Worm (Caenorhabditis elegans) whole organism, young adult: ENCODE measurements around the gene tag-343.

Experiments used
- C06A6.2 ChIP-seq: fragments of 200-800 bp; sonication (Bioruptor generic); conservative IDR thresholded peaks from 2 replicates; pipeline ENCODE4 v1.3.6; 2022; ENCODE audit warnings: missing genetic modification characterization, missing compliant biosample characterization
- C17E4.6 ChIP-seq: fragments of 200-800 bp; sonication (Bioruptor generic); IDR thresholded peaks from 2 replicates; pipeline ENCODE4 v1.3.6; 2022; ENCODE audit warnings: missing genetic modification reagents, missing genetic modification characterization, missing compliant biosample characterization
- D2030.7 ChIP-seq: fragments of 200-800 bp; sonication (Bioruptor generic); IDR thresholded peaks from 2 replicates; pipeline ENCODE4 v1.3.6; 2022; ENCODE audit warnings: missing genetic modification reagents, missing genetic modification characterization, missing compliant biosample characterization
- F23B12.7 ChIP-seq: sonication (generic microtip); optimal IDR thresholded peaks from 2 replicates; lab custom pipeline; 2017; ENCODE audit warnings: missing genetic modification characterization, mild to moderate bottlenecking, missing compliant biosample characterization, antibody characterized with exemption, moderate library complexity; ENCODE audit not compliant: insufficient read depth
- F55B11.4 ChIP-seq: sonication (generic microtip); optimal IDR thresholded peaks from 2 replicates; lab custom pipeline; 2016; ENCODE audit warnings: missing compliant biosample characterization, missing genetic modification characterization, borderline replicate concordance; ENCODE audit not compliant: insufficient read depth
- F57A8.1 ChIP-seq: fragments of 200-800 bp; sonication (Bioruptor generic); optimal IDR thresholded peaks from 2 replicates; lab custom pipeline; 2018; ENCODE audit warnings: mild to moderate bottlenecking, missing genetic modification characterization, moderate library complexity, missing compliant biosample characterization
- K11D2.4 ChIP-seq: fragments of 200-800 bp; sonication (Bioruptor generic); IDR thresholded peaks from 2 replicates; pipeline ENCODE4 v1.3.6; 2022; ENCODE audit warnings: missing genetic modification reagents, missing genetic modification characterization, missing compliant biosample characterization
- Y53G8AR.9 ChIP-seq: fragments of 200-800 bp; sonication (Bioruptor generic); conservative IDR thresholded peaks from 2 replicates; pipeline ENCODE4 v1.3.6; 2022; ENCODE audit warnings: missing genetic modification reagents, missing genetic modification characterization, missing compliant biosample characterization
- Y67H2A.10 ChIP-seq: fragments of 200-800 bp; sonication (Bioruptor generic); conservative IDR thresholded peaks from 2 replicates; pipeline ENCODE4 v1.3.6; 2022; ENCODE audit warnings: missing genetic modification reagents, missing genetic modification characterization, missing compliant biosample characterization
- ZK185.1 ChIP-seq: sonication (generic microtip); optimal IDR thresholded peaks from 2 replicates; lab custom pipeline; 2016; ENCODE audit warnings: mild to moderate bottlenecking, missing genetic modification characterization, missing compliant biosample characterization; ENCODE audit not compliant: poor library complexity, severe bottlenecking
- akir-1 ChIP-seq: fragments of 200-800 bp; sonication (Bioruptor generic); optimal IDR thresholded peaks from 2 replicates; lab custom pipeline; 2018; ENCODE audit warnings: mild to moderate bottlenecking, missing genetic modification characterization, moderate library complexity, missing compliant biosample characterization
- athp-1 ChIP-seq: sonication (generic microtip); optimal IDR thresholded peaks from 2 replicates; lab custom pipeline; 2017; ENCODE audit warnings: mild to moderate bottlenecking, missing genetic modification characterization, missing compliant biosample characterization
- attf-3 ChIP-seq: fragments of 200-800 bp; sonication (Bioruptor generic); conservative IDR thresholded peaks from 2 replicates; pipeline ENCODE4 v1.3.6; 2022; ENCODE audit warnings: missing genetic modification reagents, missing genetic modification characterization, missing compliant biosample characterization
- attf-5 ChIP-seq: fragments of 200-800 bp; sonication (Bioruptor generic); optimal IDR thresholded peaks from 2 replicates; lab custom pipeline; 2018; ENCODE audit warnings: mild to moderate bottlenecking, missing genetic modification characterization, missing compliant biosample characterization
- cebp-1 ChIP-seq, 2 experiments: fragments of 200-800 bp in 1 of 2; sonication (Bioruptor generic) in 1 of 2; sonication (generic microtip) in 1 of 2; IDR thresholded peaks in 1 of 2; optimal IDR thresholded peaks in 1 of 2; 2 replicates each; pipeline versions ENCODE4 v1.3.6 to Lab custom; 2017 to 2022; ENCODE audit warnings: missing compliant biosample characterization in 2 of 2, missing genetic modification characterization in 2 of 2, mild to moderate bottlenecking in 1 of 2, missing genetic modification reagents in 1 of 2, moderate library complexity in 1 of 2
- chd-7 ChIP-seq: sonication (generic microtip); optimal IDR thresholded peaks from 2 replicates; lab custom pipeline; 2016; ENCODE audit warnings: mild to moderate bottlenecking, missing genetic modification characterization, moderate library complexity, missing compliant biosample characterization
- dox-1 ChIP-seq: fragments of 200-800 bp; sonication (Bioruptor generic); IDR thresholded peaks from 2 replicates; pipeline ENCODE4 v1.3.6; 2022; ENCODE audit warnings: missing genetic modification reagents, missing genetic modification characterization, missing compliant biosample characterization
- dpff-1 ChIP-seq: sonication (generic microtip); optimal IDR thresholded peaks from 2 replicates; lab custom pipeline; 2017; ENCODE audit warnings: mild to moderate bottlenecking, missing genetic modification characterization, missing compliant biosample characterization
- ets-4 ChIP-seq: fragments of 200-800 bp; sonication (Bioruptor generic); optimal IDR thresholded peaks from 2 replicates; lab custom pipeline; 2018; ENCODE audit warnings: mild to moderate bottlenecking, missing genetic modification characterization, missing compliant biosample characterization
- hlh-26 ChIP-seq: fragments of 200-800 bp; sonication (Bioruptor generic); conservative IDR thresholded peaks from 2 replicates; pipeline ENCODE4 v1.3.6; 2022; ENCODE audit warnings: missing genetic modification reagents, missing genetic modification characterization, missing compliant biosample characterization
- hmg-1.2 ChIP-seq: fragments of 200-800 bp; sonication (Bioruptor generic); IDR thresholded peaks from 2 replicates; pipeline ENCODE4 v1.3.6; 2022; ENCODE audit warnings: missing genetic modification reagents, missing genetic modification characterization, missing compliant biosample characterization
- hrde-1 ChIP-seq: sonication (generic microtip); optimal IDR thresholded peaks from 2 replicates; lab custom pipeline; 2016; ENCODE audit warnings: missing genetic modification characterization, mild to moderate bottlenecking, missing compliant biosample characterization, moderate library complexity, missing genotype, missing genetic modification reagents, borderline replicate concordance
- let-607 ChIP-seq, 2 experiments: fragments of 200-800 bp in 1 of 2; sonication (Bioruptor generic) in 1 of 2; sonication (generic microtip) in 1 of 2; optimal IDR thresholded peaks; 2 replicates each; lab custom pipeline; 2016 to 2018; ENCODE audit warnings: mild to moderate bottlenecking in 2 of 2, missing compliant biosample characterization in 2 of 2, missing genetic modification characterization in 2 of 2, moderate library complexity in 2 of 2, missing genotype in 1 of 2
- lin-35 ChIP-seq, 3 experiments: fragments of 150-350 bp in 2 of 3; sonication (generic microtip) in 1 of 3; optimal IDR thresholded peaks; 2 replicates each; lab custom pipeline; 2014 to 2018; ENCODE audit warnings: missing biosample characterization in 3 of 3, missing genetic modification characterization in 3 of 3, missing genetic modification reagents in 3 of 3
- lin-54 ChIP-seq: fragments of 200-800 bp; sonication (Bioruptor generic); optimal IDR thresholded peaks from 2 replicates; lab custom pipeline; 2018; ENCODE audit warnings: mild to moderate bottlenecking, missing genetic modification characterization, missing compliant biosample characterization
- madf-10 ChIP-seq: sonication (generic microtip); optimal IDR thresholded peaks from 2 replicates; lab custom pipeline; 2016; ENCODE audit warnings: mild to moderate bottlenecking, missing genetic modification characterization, missing compliant biosample characterization
- mcd-1 ChIP-seq: fragments of 200-800 bp; sonication (Bioruptor generic); IDR thresholded peaks from 2 replicates; pipeline ENCODE4 v1.3.6; 2022; ENCODE audit warnings: missing genetic modification reagents, missing genetic modification characterization, missing compliant biosample characterization
- nhr-179 ChIP-seq: sonication (generic microtip); optimal IDR thresholded peaks from 2 replicates; lab custom pipeline; 2016; ENCODE audit warnings: mild to moderate bottlenecking, missing genetic modification characterization, missing compliant biosample characterization
- nhr-27 ChIP-seq: fragments of 200-800 bp; sonication (Bioruptor generic); optimal IDR thresholded peaks from 2 replicates; lab custom pipeline; 2018; ENCODE audit warnings: mild to moderate bottlenecking, missing genetic modification characterization, moderate library complexity, missing compliant biosample characterization
- nhr-80 ChIP-seq: sonication (generic microtip); optimal IDR thresholded peaks from 2 replicates; lab custom pipeline; 2016; ENCODE audit warnings: missing genetic modification characterization, missing compliant biosample characterization
- nhr-90 ChIP-seq: sonication (generic microtip); optimal IDR thresholded peaks from 2 replicates; lab custom pipeline; 2016; ENCODE audit warnings: missing genotype, mild to moderate bottlenecking, missing genetic modification characterization, missing compliant biosample characterization
- pha-4 ChIP-seq: fragments of 150-350 bp; sonication (generic microtip); optimal IDR thresholded peaks from 2 replicates; lab custom pipeline; 2014; ENCODE audit warnings: missing biosample characterization, missing genetic modification reagents, missing genetic modification characterization
- snpc-1.3 ChIP-seq: sonication (generic microtip); optimal IDR thresholded peaks from 2 replicates; lab custom pipeline; 2017; ENCODE audit warnings: missing genetic modification characterization, mild to moderate bottlenecking, missing compliant biosample characterization, antibody characterized with exemption, moderate library complexity, missing genotype, missing genetic modification reagents; ENCODE audit not compliant: insufficient read depth
- snpc-4 ChIP-seq, 5 experiments: fragments of 150-350 bp in 1 of 5; sonication (generic microtip) in 4 of 5; optimal IDR thresholded peaks; 2 replicates each; lab custom pipeline; 2014 to 2018; ENCODE audit warnings: missing genetic modification characterization in 5 of 5, missing biosample characterization in 3 of 5, antibody characterized with exemption in 2 of 5, mild to moderate bottlenecking in 2 of 5, missing compliant biosample characterization in 2 of 5, missing genotype in 2 of 5, moderate library complexity in 2 of 5, missing genetic modification reagents in 1 of 5
- tbp1 ChIP-seq: fragments of 200-800 bp; sonication (Bioruptor generic); optimal IDR thresholded peaks from 2 replicates; lab custom pipeline; 2018; ENCODE audit warnings: mild to moderate bottlenecking, missing genetic modification characterization, missing compliant biosample characterization
- tbx-9 ChIP-seq: sonication (generic microtip); optimal IDR thresholded peaks from 2 replicates; lab custom pipeline; 2016; ENCODE audit warnings: borderline replicate concordance, missing genetic modification characterization, inconsistent platforms, missing compliant biosample characterization
- unc-130 ChIP-seq: sonication (generic microtip); optimal IDR thresholded peaks from 2 replicates; lab custom pipeline; 2016; ENCODE audit warnings: missing genetic modification reagents, missing genetic modification characterization, missing compliant biosample characterization
- unc-62 ChIP-seq: fragments of 150-350 bp; optimal IDR thresholded peaks from 2 replicates; lab custom pipeline; 2014; ENCODE audit warnings: missing biosample characterization, missing genetic modification reagents, missing genetic modification characterization
- zim-3 ChIP-seq: sonication (generic microtip); optimal IDR thresholded peaks from 2 replicates; lab custom pipeline; 2017; ENCODE audit warnings: mild to moderate bottlenecking, missing genetic modification characterization, moderate library complexity, missing compliant biosample characterization
- ztf-18 ChIP-seq: sonication (generic microtip); optimal IDR thresholded peaks from 2 replicates; lab custom pipeline; 2016; ENCODE audit warnings: missing genotype, mild to moderate bottlenecking, missing genetic modification characterization, missing compliant biosample characterization
- ztf-3 ChIP-seq: fragments of 200-800 bp; sonication (Bioruptor generic); optimal IDR thresholded peaks from 2 replicates; lab custom pipeline; 2018; ENCODE audit warnings: mild to moderate bottlenecking, missing genetic modification characterization, missing compliant biosample characterization
- ztf-6 ChIP-seq: fragments of 200-800 bp; sonication (Bioruptor generic); IDR thresholded peaks from 2 replicates; pipeline ENCODE4 v1.3.6; 2022; ENCODE audit warnings: missing genetic modification reagents, missing genetic modification characterization, missing compliant biosample characterization

The tag-343 gene

DNA sequence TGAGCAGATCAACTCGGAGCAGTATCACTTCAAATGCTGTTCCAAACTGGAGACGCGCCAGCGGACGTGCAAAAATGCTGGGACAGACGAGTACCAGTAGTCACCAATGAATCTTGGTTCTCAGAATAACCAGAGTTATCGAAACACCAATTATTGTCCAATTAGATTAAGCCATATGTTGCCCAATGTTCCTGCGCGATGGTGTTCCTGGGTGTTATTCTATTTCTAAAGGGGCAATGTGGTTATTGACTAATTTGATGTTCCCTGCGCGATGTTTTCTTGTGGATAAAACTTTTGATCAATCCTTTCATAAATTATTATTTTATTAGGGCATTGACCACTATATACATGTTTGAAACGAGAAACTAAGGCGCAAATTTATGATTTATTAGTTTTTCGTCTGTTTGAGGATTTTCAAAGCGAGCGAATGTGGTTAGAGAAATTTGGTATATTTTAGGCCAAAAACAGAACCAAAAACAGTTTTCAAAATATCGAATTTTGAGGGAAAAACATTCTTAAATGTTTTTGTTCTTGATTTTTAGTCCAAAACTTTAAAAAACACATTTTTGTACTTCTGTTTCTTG, 7.5 kb upstream of the tag-343 start (continued):
- TF ChIP-seq nhr-27 (tag; lab: Kevin White, UChicago) = peak; percentile 55
- TF ChIP-seq K11D2.4 = peak; percentile 99
- no peak for TF ChIP-seq tbx-9 (tag; lab: Kevin White, UChicago)
- peak in 2 of 3 experiments; percentile 85 to 97 for TF ChIP-seq lin-35 (GFP tag; optimal IDR thresholded peaks at IDR 0.05; lab: Kevin White, UChicago)
- peak; percentile 67 for TF ChIP-seq ztf-18 (tag; lab: Kevin White, UChicago)
- TF ChIP-seq athp-1 (tag; lab: Kevin White, UChicago) = no peak
- TF ChIP-seq nhr-179 = peak; percentile 83
- peak; percentile 53 for TF ChIP-seq dpff-1 (tag; lab: Kevin White, UChicago)
- TF ChIP-seq zim-3 = peak; percentile 35
- no peak for TF ChIP-seq D2030.7 (GFP tag; lab: Robert Waterston, UW)
- TF ChIP-seq F57A8.1 (GFP tag; lab: Kevin White, UChicago) = peak; percentile 66
- peak; percentile 95 for TF ChIP-seq madf-10 (tag; lab: Kevin White, UChicago)
- TF ChIP-seq ztf-3 = peak; percentile 84
- peak; percentile 9 for TF ChIP-seq hrde-1
- TF ChIP-seq dox-1 (GFP tag; lab: Robert Waterston, UW) = peak; percentile 97
- peak; percentile 62 for TF ChIP-seq ets-4 (GFP tag; lab: Kevin White, UChicago)
- no peak for TF ChIP-seq snpc-4 (GFP tag; optimal IDR thresholded peaks at IDR 0.05; lab: Kevin White, UChicago)
- peak; percentile 58 to 89 (median 86) for TF ChIP-seq snpc-4 (tag; optimal IDR thresholded peaks at IDR 0.05; lab: Kevin White, UChicago)
- peak; percentile 90 for TF ChIP-seq ztf-6 (GFP tag; lab: Robert Waterston, UW)
- TF ChIP-seq akir-1 (GFP tag; lab: Kevin White, UChicago) = peak; percentile 83
- peak; percentile 96 for TF ChIP-seq F23B12.7 (tag; lab: Kevin White, UChicago)
- peak; percentile 51; the same call in 1 of the 2 replicates for TF ChIP-seq Y67H2A.10
- peak; percentile 94 for TF ChIP-seq C06A6.2 (GFP tag; lab: Robert Waterston, UW)
- TF ChIP-seq hmg-1.2 (GFP tag; lab: Robert Waterston, UW) = peak; percentile 87
- peak; percentile 83 for TF ChIP-seq nhr-90 (tag; lab: Kevin White, UChicago)
- peak; percentile 99 for TF ChIP-seq ZK185.1 (tag; lab: Kevin White, UChicago)
- TF ChIP-seq snpc-1.3 (tag; lab: Kevin White, UChicago) = no peak
- TF ChIP-seq tbp1 = peak; percentile 80
- TF ChIP-seq attf-3 = peak; percentile 63
- TF ChIP-seq hlh-26 = no peak
- peak; percentile 60; the same call in 1 of the 2 replicates for TF ChIP-seq C17E4.6 (GFP tag; lab: Robert Waterston, UW)

DNA sequence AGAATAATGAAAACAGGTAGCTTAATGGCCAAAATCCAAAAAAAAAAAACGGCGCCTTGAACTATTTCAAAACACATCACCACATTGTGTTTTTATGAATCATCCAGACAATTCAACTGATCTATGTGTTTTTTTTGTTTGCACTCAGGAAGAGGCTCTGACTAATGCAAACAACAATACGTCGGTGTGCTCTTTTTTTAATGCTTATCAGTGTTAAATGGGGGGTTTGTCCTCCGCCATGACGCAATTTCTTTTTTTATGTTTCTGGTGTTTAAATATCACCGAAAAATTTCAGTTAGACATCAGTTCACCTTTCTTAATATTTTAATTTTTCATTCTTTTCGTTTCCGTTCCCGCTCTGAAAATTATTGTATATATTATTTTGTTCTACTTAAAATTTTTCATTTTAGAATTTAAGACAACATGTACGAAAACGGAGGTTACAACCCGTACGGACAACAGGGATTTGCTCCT, 4.6 kb upstream of the tag-343 start, which contains the start of gene F22H10.2:
F22H10.2 (plus strand) TSS at position 424 of the 474 bp plus-strand sequence.
- TF ChIP-seq cebp-1 (GFP tag; IDR thresholded peaks at IDR 0.05; lab: Robert Waterston, UW) (no peak), cebp-1 (tag; optimal IDR thresholded peaks at IDR 0.05; lab: Kevin White, UChicago) (peak; percentile 38), tbp1 (no peak), pha-4 (peak; percentile 1), nhr-80 (tag; lab: Kevin White, UChicago) (peak; percentile 66)

DNA sequence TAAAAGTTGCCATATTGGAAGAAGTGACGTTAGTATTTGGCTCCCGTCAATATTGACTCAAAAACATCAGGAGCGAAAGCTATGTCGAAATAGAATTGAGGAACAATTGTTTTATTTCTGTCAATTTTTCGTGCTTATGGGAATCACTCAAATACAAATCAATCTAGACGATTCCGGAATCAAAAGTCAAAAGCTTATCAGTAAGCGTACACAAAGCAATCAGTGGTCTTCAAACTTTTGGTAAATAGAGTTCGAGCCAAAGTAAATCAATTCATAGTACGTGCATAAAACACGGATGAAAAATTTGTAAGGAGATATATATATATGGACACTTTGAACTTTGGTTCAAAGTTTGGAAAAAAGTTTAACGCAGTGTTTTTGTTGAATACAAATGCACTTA, 3.6 kb upstream of the tag-343 start:
- TF ChIP-seq Y53G8AR.9 (no peak), attf-5 (no peak), lin-54 (GFP tag; lab: Kevin White, UChicago) (no peak), unc-62 (GFP tag; lab: Kevin White, UChicago) (no peak), unc-130 (GFP tag; lab: Kevin White, UChicago) (no peak), let-607 (tag; optimal IDR thresholded peaks at IDR 0.05; lab: Kevin White, UChicago) (no peak), F55B11.4 (tag; lab: Kevin White, UChicago) (no peak), dpff-1 (tag; lab: Kevin White, UChicago) (no peak), mcd-1 (no peak), lin-35 (GFP tag; optimal IDR thresholded peaks at IDR 0.05; lab: Kevin White, UChicago) (no peak), zim-3 (no peak), chd-7 (tag; lab: Kevin White, UChicago) (no peak)
